Worm (Caenorhabditis elegans): ENCODE measurements around the gene srw-39.

Gene srw-39

DNA sequence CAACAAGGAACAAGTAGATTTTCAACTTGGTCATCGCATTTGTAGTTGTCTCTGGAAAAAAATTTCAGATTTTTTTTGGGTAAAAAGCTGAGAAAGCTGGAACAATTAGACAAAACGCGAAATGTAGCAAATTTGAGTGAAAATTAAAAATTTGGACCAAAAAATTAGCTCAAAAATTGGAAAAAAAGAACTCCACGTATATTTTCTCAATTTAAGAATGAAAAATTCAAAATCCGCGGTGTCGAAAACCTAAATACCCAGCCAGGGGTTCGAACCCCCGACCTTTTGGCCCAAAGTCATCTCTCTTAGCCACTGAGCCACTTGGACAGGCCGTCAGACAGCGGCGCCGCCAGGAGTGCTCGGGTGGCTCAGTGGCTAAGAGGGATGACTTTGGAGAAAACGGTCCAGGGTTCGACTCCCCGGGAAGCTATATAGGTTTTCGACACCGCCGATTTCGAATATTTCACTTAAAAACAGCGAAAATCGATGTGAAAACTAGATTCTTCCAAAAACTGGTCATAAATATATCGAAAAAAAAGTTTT is 51.1 kb downstream of the srw-39 start, which contains the start of gene ncx-1:
Gene ncx-1, minus strand, starts transcription at position 51 of the 543 bp plus-strand sequence.
- TF ChIP-seq pag-3 (tag; optimal IDR thresholded peaks at IDR 0.05; ENCODE audit: borderline replicate concordance) (no peak), hlh-13 (GFP tag; optimal IDR thresholded peaks at IDR 0.05) (no peak), zip-5 (tag; optimal IDR thresholded peaks at IDR 0.05) (no peak), C38D4.7 (GFP tag; optimal IDR thresholded peaks at IDR 0.05) (no peak), sox-4 (tag; optimal IDR thresholded peaks at IDR 0.05) (no peak), ceh-2 (tag; optimal IDR thresholded peaks at IDR 0.05) (no peak), T23F11.4 (GFP tag; optimal IDR thresholded peaks at IDR 0.05) (no peak), pha-4 (tag; optimal IDR thresholded peaks at IDR 0.05) (no peak), ceh-18 (tag; optimal IDR thresholded peaks at IDR 0.05) (no peak), K02D7.2 (tag; optimal IDR thresholded peaks at IDR 0.05) (no peak), elt-2 (tag; optimal IDR thresholded peaks at IDR 0.05) (no peak), hlh-8 (tag; optimal IDR thresholded peaks at IDR 0.05) (no peak), C08G9.2 (tag; optimal IDR thresholded peaks at IDR 0.05) (no peak), ceh-14 (tag; optimal IDR thresholded peaks at IDR 0.05) (no peak), ceh-22 (tag; optimal IDR thresholded peaks at IDR 0.05) (no peak), ttx-3 (tag; optimal IDR thresholded peaks at IDR 0.05) (no peak), eyg-1 (tag; optimal IDR thresholded peaks at IDR 0.05) (no peak), ref-2 (tag; optimal IDR thresholded peaks at IDR 0.05) (no peak), dve-1 (tag; optimal IDR thresholded peaks at IDR 0.05) (no peak)

DNA sequence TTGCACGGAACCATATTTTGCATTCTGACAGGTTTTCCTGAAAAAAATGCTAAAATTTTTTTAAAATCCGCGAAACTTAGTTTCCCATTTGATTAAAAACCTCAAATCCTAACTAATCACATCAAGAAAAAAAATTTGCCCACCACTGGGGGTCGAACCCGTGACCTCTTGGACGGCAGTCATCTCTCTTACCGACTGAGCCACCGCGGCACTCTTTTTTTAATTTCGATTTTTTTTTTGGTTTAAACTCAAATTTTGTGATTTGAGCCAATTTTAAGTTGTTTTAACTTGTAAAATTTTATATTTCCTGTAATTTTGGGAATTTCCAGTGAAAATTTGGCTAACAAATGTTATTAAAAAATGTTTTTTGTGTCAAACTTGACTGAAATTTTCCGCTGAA is 52.1 kb downstream of the srw-39 start:
- TF ChIP-seq npax-4 (tag; optimal IDR thresholded peaks at IDR 0.05) (no peak), fax-1 (tag; optimal IDR thresholded peaks at IDR 0.05) (no peak), ttx-3 (tag; optimal IDR thresholded peaks at IDR 0.05) (no peak), pqm-1 (tag; optimal IDR thresholded peaks at IDR 0.05) (no peak), ztf-16 (tag; optimal IDR thresholded peaks at IDR 0.05) (no peak), zip-5 (tag; optimal IDR thresholded peaks at IDR 0.05) (no peak), ceh-45 (GFP tag; IDR thresholded peaks at IDR 0.05) (no peak), pha-2 (tag; optimal IDR thresholded peaks at IDR 0.05) (no peak), ceh-18 (tag; optimal IDR thresholded peaks at IDR 0.05) (no peak), unc-55 (GFP tag; optimal IDR thresholded peaks at IDR 0.05) (no peak), rnt-1 (tag; optimal IDR thresholded peaks at IDR 0.05) (no peak), syd-9 (tag; optimal IDR thresholded peaks at IDR 0.05) (no peak), ceh-19 (GFP tag; optimal IDR thresholded peaks at IDR 0.05) (no peak), ceh-2 (tag; optimal IDR thresholded peaks at IDR 0.05) (no peak), mec-3 (tag; optimal IDR thresholded peaks at IDR 0.05; ENCODE audit: borderline replicate concordance) (no peak)
